Fruit fly (Drosophila melanogaster) whole organism, adult: Measurements from ENCODE around the gene Osi1.

ENCODE experiments used
- CG11617 ChIP-seq: fragments of 200-800 bp; sonication (Bioruptor generic); optimal IDR thresholded peaks from 2 replicates; lab custom pipeline; 2017; ENCODE audit warnings: mild to moderate bottlenecking, missing biosample characterization, missing genetic modification reagents, missing genetic modification characterization
- CG12768 ChIP-seq: fragments of 200-800 bp; sonication (Bioruptor generic); optimal IDR thresholded peaks from 2 replicates; lab custom pipeline; 2017; ENCODE audit warnings: missing biosample characterization, missing genetic modification characterization, mild to moderate bottlenecking, moderate library complexity, missing genetic modification reagents
- CG14711 ChIP-seq: fragments of 200-800 bp; sonication (Bioruptor generic); optimal IDR thresholded peaks from 2 replicates; lab custom pipeline; 2018; ENCODE audit warnings: missing biosample characterization, mild to moderate bottlenecking, missing genetic modification characterization, moderate library complexity
- CG1620 ChIP-seq: fragments of 200-800 bp; sonication (Bioruptor generic); optimal IDR thresholded peaks from 2 replicates; lab custom pipeline; 2016; ENCODE audit warnings: missing biosample characterization, missing genetic modification characterization
- CG33017 ChIP-seq: fragments of 200-800 bp; sonication (Bioruptor generic); optimal IDR thresholded peaks from 2 replicates; lab custom pipeline; 2018; ENCODE audit warnings: missing biosample characterization, mild to moderate bottlenecking, missing genetic modification characterization, moderate library complexity
- CG5204 ChIP-seq: fragments of 200-800 bp; sonication (Bioruptor generic); optimal IDR thresholded peaks from 2 replicates; lab custom pipeline; 2016; ENCODE audit warnings: missing biosample characterization, missing genetic modification characterization
- CG7045 ChIP-seq: fragments of 200-800 bp; sonication (Bioruptor generic); optimal IDR thresholded peaks from 2 replicates; lab custom pipeline; 2017; ENCODE audit warnings: missing biosample characterization, mild to moderate bottlenecking, missing genetic modification characterization
- CG7101 ChIP-seq: fragments of 200-800 bp; sonication (Bioruptor generic); optimal IDR thresholded peaks from 2 replicates; lab custom pipeline; 2018; ENCODE audit warnings: missing biosample characterization, mild to moderate bottlenecking, missing genetic modification characterization, moderate library complexity
- Clk ChIP-seq: fragments of 200-800 bp; sonication (Bioruptor generic); optimal IDR thresholded peaks from 2 replicates; lab custom pipeline; 2017; ENCODE audit warnings: missing biosample characterization, missing genetic modification characterization
- Crg-1 ChIP-seq: fragments of 200-800 bp; sonication (Bioruptor generic); optimal IDR thresholded peaks from 2 replicates; lab custom pipeline; 2016; ENCODE audit warnings: missing biosample characterization, missing genetic modification characterization
- Hr96 ChIP-seq: fragments of 200-800 bp; sonication (Bioruptor generic); optimal IDR thresholded peaks from 2 replicates; lab custom pipeline; 2016; ENCODE audit warnings: missing biosample characterization, missing genetic modification characterization
- Mnt ChIP-seq: fragments of 200-800 bp; sonication (Bioruptor generic); optimal IDR thresholded peaks from 2 replicates; lab custom pipeline; 2016; ENCODE audit warnings: missing biosample characterization, mild to moderate bottlenecking, missing genetic modification characterization
- bab1 ChIP-seq: fragments of 200-800 bp; sonication (Bioruptor generic); optimal IDR thresholded peaks from 3 replicates; lab custom pipeline; 2019; ENCODE audit warnings: missing biosample characterization, mild to moderate bottlenecking, missing genetic modification characterization, moderate library complexity
- cic ChIP-seq: fragments of 200-800 bp; sonication (Bioruptor generic); optimal IDR thresholded peaks from 2 replicates; lab custom pipeline; 2017; ENCODE audit warnings: missing biosample characterization, mild to moderate bottlenecking, missing genetic modification characterization, moderate library complexity
- cnc ChIP-seq, 2 experiments: fragments of >200 bp; optimal IDR thresholded peaks; 2 replicates each; lab custom pipeline; 2017
- kay ChIP-seq: fragments of 200-800 bp; sonication (Bioruptor generic); peaks from one replicate; lab custom pipeline; 2016; ENCODE audit warnings: missing biosample characterization, missing genetic modification characterization, borderline replicate concordance
- ovo ChIP-seq: fragments of 200-800 bp; sonication (Bioruptor generic); optimal IDR thresholded peaks from 2 replicates; lab custom pipeline; 2016; ENCODE audit warnings: missing biosample characterization, missing genetic modification characterization
- pad ChIP-seq: fragments of 200-800 bp; sonication (Bioruptor generic); optimal IDR thresholded peaks from 3 replicates; lab custom pipeline; 2017; ENCODE audit warnings: missing biosample characterization, missing genetic modification characterization, mild to moderate bottlenecking, moderate library complexity, missing genetic modification reagents
- tj ChIP-seq: fragments of 200-800 bp; sonication (Bioruptor generic); optimal IDR thresholded peaks from 3 replicates; lab custom pipeline; 2017; ENCODE audit warnings: missing biosample characterization, mild to moderate bottlenecking, missing genetic modification characterization, moderate library complexity
- toe ChIP-seq: fragments of 200-800 bp; sonication (Bioruptor generic); optimal IDR thresholded peaks from 2 replicates; lab custom pipeline; 2016; ENCODE audit warnings: missing biosample characterization, missing genetic modification characterization

The Osi1 gene

DNA sequence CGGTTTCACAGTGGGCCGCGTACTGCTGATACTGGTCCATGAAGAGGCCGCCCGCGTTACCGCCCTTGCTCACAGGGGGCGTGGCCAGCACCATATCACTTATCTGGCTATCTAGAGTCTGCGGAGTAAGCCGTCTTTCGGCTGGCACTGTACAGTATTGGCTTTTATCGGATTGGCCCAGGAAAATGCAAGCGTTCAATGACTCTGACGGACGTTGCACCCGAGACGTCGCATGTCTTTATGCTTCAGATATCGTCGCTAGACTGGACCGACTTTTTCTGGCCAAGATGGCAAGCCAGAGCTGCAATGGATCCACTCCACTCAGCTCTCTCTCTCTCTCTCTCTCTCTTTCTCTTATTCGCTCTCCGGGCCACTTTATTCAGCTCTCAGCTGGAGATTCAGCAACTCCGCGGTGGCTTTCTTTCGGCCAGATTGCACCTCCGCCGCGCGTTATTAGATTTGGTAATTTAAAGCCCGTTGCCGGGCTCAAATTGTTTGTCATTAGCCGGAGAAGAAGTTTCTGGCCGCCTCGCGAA lies 16.3 kb upstream of the Osi1 start, which contains the start of gene CG31559:
CG31559 (minus strand) TSS at position 273 of the 536 bp plus-strand sequence.
- TF ChIP-seq CG7045: no peak
- no peak for TF ChIP-seq CG33017 (tag; lab: Kevin White, UChicago)
- no peak for TF ChIP-seq CG12768
- TF ChIP-seq cnc (optimal IDR thresholded peaks at IDR 0.05; lab: Kevin White, UChicago): no peak
- no peak for TF ChIP-seq tj
- TF ChIP-seq CG11617 (GFP tag; lab: Kevin White, UChicago): no peak
- no peak for TF ChIP-seq bab1
- TF ChIP-seq Clk (GFP tag; lab: Kevin White, UChicago): no peak
- no peak for TF ChIP-seq Crg-1
- TF ChIP-seq CG5204 (GFP tag; lab: Kevin White, UChicago): no peak
- TF ChIP-seq toe: no peak
- no peak for TF ChIP-seq pad
- no peak for TF ChIP-seq CG14711

dm6 chr3R:6167183-6167582 lies 6.2 kb upstream of the Osi1 start, which contains the start of gene CG1077:
Gene CG1077 (plus strand): TSS chr3R:6167483.
- TF ChIP-seq Hr96 (GFP tag; lab: Kevin White, UChicago): no peak
- no peak for TF ChIP-seq CG7045
- no peak for TF ChIP-seq bab1
- no peak for TF ChIP-seq Mnt
- no peak for TF ChIP-seq CG11617 (GFP tag; lab: Kevin White, UChicago)
- no peak for TF ChIP-seq cnc (optimal IDR thresholded peaks at IDR 0.05; lab: Kevin White, UChicago)
- TF ChIP-seq cic (GFP tag; lab: Kevin White, UChicago): no peak
- TF ChIP-seq kay: no peak
- TF ChIP-seq toe: no peak
- no peak for TF ChIP-seq CG33017 (tag; lab: Kevin White, UChicago)
- TF ChIP-seq Crg-1: no peak
- TF ChIP-seq tj: no peak
- TF ChIP-seq pad: no peak
- TF ChIP-seq CG5204 (GFP tag; lab: Kevin White, UChicago): no peak
- TF ChIP-seq CG12768: no peak
- TF ChIP-seq Clk (GFP tag; lab: Kevin White, UChicago): no peak
- no peak for TF ChIP-seq CG1620
- TF ChIP-seq CG14711: no peak
- TF ChIP-seq CG7101: no peak

- TF ChIP-seq tj (no peak), CG1620 (no peak), CG11617 (GFP tag; lab: Kevin White, UChicago) (no peak), CG33017 (tag; lab: Kevin White, UChicago) (no peak), pad (no peak), Crg-1 (no peak), Mnt (no peak), ovo (GFP tag; lab: Kevin White, UChicago) (no peak), toe (no peak), CG14711 (no peak), CG5204 (GFP tag; lab: Kevin White, UChicago) (no peak), CG7045 (no peak), cnc (optimal IDR thresholded peaks at IDR 0.05; lab: Kevin White, UChicago) (no peak)
Observed at dm6 chr3R:6170737-6171136, 2.6 kb upstream of the Osi1 start.

DNA sequence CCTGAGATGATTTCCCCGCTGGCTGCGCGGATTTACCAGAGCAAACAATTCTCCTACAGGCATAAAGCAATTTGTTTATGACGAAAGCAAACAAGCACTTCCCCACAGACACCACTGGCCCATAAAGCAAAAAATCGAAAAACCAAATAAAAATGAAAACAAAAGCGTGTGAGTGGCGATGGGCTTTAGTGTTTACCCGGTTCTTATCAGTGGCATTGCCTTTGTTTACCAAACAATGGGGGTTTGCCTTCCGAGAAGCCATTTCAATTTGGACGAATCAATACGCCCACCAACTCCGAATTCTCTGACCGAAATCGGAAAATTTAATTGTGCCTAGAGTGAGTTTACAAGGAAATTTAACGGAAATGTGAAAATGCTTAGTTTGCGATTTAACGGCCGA lies 9.2 kb downstream of the Osi1 start:
- TF ChIP-seq Clk (GFP tag; lab: Kevin White, UChicago) (no peak), cic (GFP tag; lab: Kevin White, UChicago) (no peak), CG33017 (tag; lab: Kevin White, UChicago) (no peak), CG12768 (no peak), tj (no peak), CG5204 (GFP tag; lab: Kevin White, UChicago) (no peak), Mnt (no peak), kay (no peak)

DNA sequence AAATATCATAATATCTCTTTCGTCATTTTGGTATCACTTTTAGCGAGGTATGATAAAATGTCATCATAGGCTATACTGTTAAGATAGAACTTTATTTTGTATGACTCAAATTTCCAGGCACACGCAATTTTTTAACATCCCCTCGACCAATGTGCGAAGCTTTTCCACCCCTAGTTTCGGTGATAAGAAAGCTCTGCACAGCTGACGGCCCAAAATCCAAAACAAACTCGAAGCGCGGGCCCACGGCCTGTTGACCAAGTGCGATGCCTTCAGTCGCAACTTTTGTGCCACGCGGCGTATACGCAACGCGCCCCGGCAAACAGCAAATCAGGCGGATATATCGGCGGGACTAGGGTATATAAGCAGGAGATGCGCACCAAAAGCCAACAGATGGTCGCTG lies 13.7 kb downstream of the Osi1 start, which contains the start of gene NPFR:
NPFR (plus strand) TSS at position 301 of the 400 bp plus-strand sequence.
- TF ChIP-seq CG7101 (no peak), kay (no peak), tj (no peak), CG1620 (no peak), Hr96 (GFP tag; lab: Kevin White, UChicago) (no peak), pad (no peak), CG33017 (tag; lab: Kevin White, UChicago) (no peak), CG12768 (no peak), Crg-1 (no peak), cic (GFP tag; lab: Kevin White, UChicago) (no peak), toe (no peak), CG11617 (GFP tag; lab: Kevin White, UChicago) (no peak), CG7045 (no peak), CG5204 (GFP tag; lab: Kevin White, UChicago) (no peak), bab1 (no peak), CG14711 (no peak), ovo (GFP tag; lab: Kevin White, UChicago) (no peak), cnc (optimal IDR thresholded peaks at IDR 0.05; lab: Kevin White, UChicago) (no peak), Clk (GFP tag; lab: Kevin White, UChicago) (no peak)

DNA sequence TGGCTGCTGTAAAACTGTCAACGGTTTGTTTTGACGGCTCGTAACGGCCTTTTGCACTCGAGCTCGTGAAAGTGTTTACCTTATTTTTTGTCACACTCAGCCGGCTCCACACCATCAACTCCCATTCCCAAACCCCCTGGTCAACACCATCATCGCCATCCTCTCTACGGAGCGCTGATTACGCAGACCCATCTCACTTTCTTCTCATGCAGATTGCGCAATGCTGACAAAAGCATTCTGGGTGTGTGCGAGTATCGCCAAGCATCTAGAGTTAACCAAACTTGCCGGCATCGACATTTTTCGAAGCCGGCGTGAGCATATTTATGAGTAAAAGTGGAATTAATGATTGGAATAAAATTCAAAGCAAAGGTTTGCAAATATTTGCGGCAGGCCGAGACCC lies 23.1 kb downstream of the Osi1 start:
- TF ChIP-seq CG14711 (no peak), cic (GFP tag; lab: Kevin White, UChicago) (no peak), Clk (GFP tag; lab: Kevin White, UChicago) (no peak), pad (no peak), CG7101 (no peak), cnc (optimal IDR thresholded peaks at IDR 0.05; lab: Kevin White, UChicago) (no peak), Hr96 (GFP tag; lab: Kevin White, UChicago) (no peak), bab1 (no peak), CG1620 (no peak), CG11617 (GFP tag; lab: Kevin White, UChicago) (no peak), toe (no peak), CG12768 (no peak), CG33017 (tag; lab: Kevin White, UChicago) (no peak), Mnt (no peak)

DNA sequence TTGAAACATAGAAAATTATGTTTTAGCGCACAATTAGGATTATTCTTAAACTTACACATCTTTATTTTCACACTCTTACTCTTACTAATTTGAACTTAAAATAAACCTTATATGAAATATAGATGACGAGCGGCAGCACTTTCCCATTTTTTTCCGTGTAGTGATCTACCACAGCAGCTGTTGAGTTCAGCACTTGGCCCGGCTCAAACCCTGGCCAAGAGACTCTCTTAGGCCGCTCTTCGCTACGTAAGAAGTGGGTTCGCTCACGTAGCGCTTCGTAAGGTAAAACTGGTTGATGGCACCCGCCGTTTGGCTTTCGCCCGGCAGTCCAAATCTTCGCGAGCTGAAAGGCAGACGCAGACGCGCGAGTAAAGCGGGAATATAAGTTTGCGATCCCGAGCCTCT lies 25.1 kb downstream of the Osi1 start, which contains the start of gene Osi24:
Osi24 (plus strand) TSS at position 324 of the 405 bp plus-strand sequence.
- no peak for TF ChIP-seq ovo (GFP tag; lab: Kevin White, UChicago)
